Fruit fly (Drosophila melanogaster) whole organism, wandering third instar larva: ENCODE results near the gene CG32573.

Experiments used
- Myc ChIP-seq: fragments of >200 bp; optimal IDR thresholded peaks from 2 replicates; lab custom pipeline; 2017
- OdsH ChIP-seq: fragments of 200-800 bp; sonication (Bioruptor generic); optimal IDR thresholded peaks from 2 replicates; lab custom pipeline; 2016; ENCODE audit warnings: missing biosample characterization, mild to moderate bottlenecking, missing genetic modification characterization
- fru ChIP-seq: fragments of 200-800 bp; sonication (Bioruptor generic); optimal IDR thresholded peaks from 3 replicates; lab custom pipeline; 2016; ENCODE audit warnings: missing biosample characterization, mild to moderate bottlenecking, missing genetic modification characterization
- psq ChIP-seq: fragments of 200-800 bp; sonication (Bioruptor generic); optimal IDR thresholded peaks from 3 replicates; lab custom pipeline; 2017; ENCODE audit warnings: missing biosample characterization, mild to moderate bottlenecking, missing genetic modification characterization, moderate library complexity
- sage ChIP-seq: fragments of 200-800 bp; sonication (Bioruptor generic); optimal IDR thresholded peaks from 2 replicates; lab custom pipeline; 2016; ENCODE audit warnings: missing biosample characterization, mild to moderate bottlenecking, missing genetic modification characterization

DNA sequence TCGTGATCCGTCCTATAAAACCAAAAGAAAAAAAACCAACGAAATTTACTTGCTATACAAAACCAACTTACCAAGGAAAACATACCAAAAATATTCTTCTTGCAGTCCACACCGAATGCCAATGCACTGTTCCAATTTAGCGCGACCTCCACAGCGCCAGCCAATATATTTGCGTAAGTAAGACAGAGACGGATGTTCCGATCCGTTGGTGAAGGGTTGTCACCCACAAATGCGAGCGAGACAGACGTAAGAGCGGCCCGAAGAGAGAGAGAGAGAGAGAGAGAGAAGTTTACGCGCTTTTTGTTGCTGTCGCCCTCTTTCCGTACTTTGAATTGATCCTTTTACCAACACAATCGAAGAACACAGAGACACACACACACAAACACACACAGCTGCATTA is 43.3 kb upstream of the CG32573 start:
- TF ChIP-seq psq (GFP tag; lab: Kevin White, UChicago) (no peak), sage (GFP tag; lab: Kevin White, UChicago) (no peak), OdsH (GFP tag; lab: Kevin White, UChicago) (no peak), Myc (no peak), fru (GFP tag; lab: Kevin White, UChicago) (no peak)
